Fruit fly (Drosophila melanogaster) whole organism, larva: ENCODE data around the gene CG9643.
A peak's percentile ranks its signal among the peaks of the same experiment; 100 is the strongest.

ENCODE experiments used
- noc ChIP-seq: fragments of 200-800 bp; sonication (Bioruptor generic); optimal IDR thresholded peaks from 3 replicates; lab custom pipeline; 2019; ENCODE audit warnings: missing biosample characterization, mild to moderate bottlenecking, missing genetic modification characterization, moderate library complexity

The CG9643 gene

dm6 chr2L:2987681-2988381 lies 8.7 kb upstream of the CG9643 start, which contains the start of the genes Chd1 and Bem46:
Gene Chd1, minus strand, starts transcription at chr2L:2987723.
Gene Bem46, plus strand, starts transcription at chr2L:2988116.
- no peak for TF ChIP-seq noc (tag; lab: Kevin White, UChicago)

dm6 chr2L:2986776-2987175 lies 7.7 kb upstream of the CG9643 start:
- no peak for TF ChIP-seq noc (tag; lab: Kevin White, UChicago)

- no peak for TF ChIP-seq noc (tag; lab: Kevin White, UChicago)
Measured at dm6 chr2L:2976829-2977228, 2.3 kb downstream of the CG9643 start, which contains the start of the genes CG9641 and CG3165. Gene CG9641, minus strand, starts transcription at chr2L:2976862. Gene CG3165, plus strand, starts transcription at chr2L:2977122.

- TF ChIP-seq noc (tag; lab: Kevin White, UChicago): peak; percentile 90
Measured at dm6 chr2L:2972439-2972936, 6.6 kb downstream of the CG9643 start, which contains the start of the genes Rrp1 and gammaTub23C. Gene Rrp1, minus strand, starts transcription at chr2L:2972508. Gene gammaTub23C, plus strand, starts transcription at chr2L:2972891.

- no peak for TF ChIP-seq noc (tag; lab: Kevin White, UChicago)
Measured at dm6 chr2L:2969438-2969837, 9.7 kb downstream of the CG9643 start, which contains the start of gene Ts. Gene Ts, minus strand, starts transcription at chr2L:2969638.

- no peak for TF ChIP-seq noc (tag; lab: Kevin White, UChicago)
Measured at dm6 chr2L:2966917-2967316, 12.2 kb downstream of the CG9643 start.

dm6 chr2L:2958858-2959257 lies 20.2 kb downstream of the CG9643 start:
- TF ChIP-seq noc (tag; lab: Kevin White, UChicago): no peak

dm6 chr2L:2957547-2958174 lies 21.4 kb downstream of the CG9643 start:
- no peak for TF ChIP-seq noc (tag; lab: Kevin White, UChicago)

dm6 chr2L:2956992-2957391 lies 22.1 kb downstream of the CG9643 start:
- TF ChIP-seq noc (tag; lab: Kevin White, UChicago): no peak

- no peak for TF ChIP-seq noc (tag; lab: Kevin White, UChicago)
Measured at dm6 chr2L:2956358-2956757, 22.7 kb downstream of the CG9643 start.

dm6 chr2L:2955659-2956058 lies 23.4 kb downstream of the CG9643 start:
- no peak for TF ChIP-seq noc (tag; lab: Kevin White, UChicago)

dm6 chr2L:2954472-2954871 lies 24.6 kb downstream of the CG9643 start, which contains the start of gene Rbp9:
Gene Rbp9, plus strand, starts transcription at chr2L:2954762.
- TF ChIP-seq noc (tag; lab: Kevin White, UChicago): no peak

- TF ChIP-seq noc (tag; lab: Kevin White, UChicago): no peak
Measured at dm6 chr2L:2945438-2946220, 33.5 kb downstream of the CG9643 start.

- TF ChIP-seq noc (tag; lab: Kevin White, UChicago): no peak
Measured at dm6 chr2L:2944509-2944908, 34.6 kb downstream of the CG9643 start.

- no peak for TF ChIP-seq noc (tag; lab: Kevin White, UChicago)
Measured at dm6 chr2L:2942639-2943038, 36.4 kb downstream of the CG9643 start.

- no peak for TF ChIP-seq noc (tag; lab: Kevin White, UChicago)
Measured at dm6 chr2L:2941353-2941752, 37.7 kb downstream of the CG9643 start.
